Fruit fly (Drosophila melanogaster): ENCODE measurements around the gene CG12715.
A peak's percentile ranks its signal among the peaks of the same experiment; 100 is the strongest.

CG12715 gene

DNA sequence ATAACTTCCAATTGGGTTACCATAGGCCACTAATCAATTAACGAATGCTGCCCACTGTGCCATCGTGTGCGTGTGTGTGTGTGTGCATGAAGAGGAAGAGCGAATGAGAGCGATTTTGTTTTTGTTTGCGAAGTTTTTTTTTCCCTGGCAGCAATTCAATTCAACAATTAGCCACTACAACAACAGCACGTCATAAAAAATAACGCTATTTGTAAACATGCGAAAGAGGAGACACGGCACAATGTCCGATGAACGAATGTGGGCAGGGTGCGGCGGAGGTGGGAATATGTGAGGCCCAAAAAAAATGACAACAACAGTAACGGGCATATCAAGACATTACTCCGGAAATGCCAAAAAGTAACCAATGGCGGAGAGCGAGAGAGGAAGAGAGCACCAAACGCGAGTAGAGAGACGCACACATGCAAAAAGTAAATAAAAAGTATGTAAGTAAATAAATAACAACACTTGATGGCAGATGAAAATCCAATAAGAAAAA, 32.3 kb upstream of the CG12715 start (continued):
- TF ChIP-seq nmo (GFP tag; optimal IDR thresholded peaks at IDR 0.05): no peak
- no peak for TF ChIP-seq zen2 (GFP tag; IDR thresholded peaks at IDR 0.05; ENCODE audit: partially characterized antibody)
- no peak for TF ChIP-seq CG3726 (GFP tag; IDR thresholded peaks at IDR 0.05)
- no peak for TF ChIP-seq CG6813 (GFP tag; optimal IDR thresholded peaks at IDR 0.05)
- no peak for TF ChIP-seq CG1602 (GFP tag; optimal IDR thresholded peaks at IDR 0.05)
- no peak for TF ChIP-seq ken (GFP tag; IDR thresholded peaks at IDR 0.05)
- peak; percentile 47; the same call in 1 of the 2 replicates for TF ChIP-seq slbo (GFP tag; IDR thresholded peaks at IDR 0.05)
- TF ChIP-seq CG13775 (GFP tag; optimal IDR thresholded peaks at IDR 0.05): no peak
- TF ChIP-seq Aef1 (GFP tag; IDR thresholded peaks at IDR 0.05): peak; percentile 51; the same call in 2 of the 3 replicates
- TF ChIP-seq Neu2 (GFP tag; optimal IDR thresholded peaks at IDR 0.05; ENCODE audit: borderline replicate concordance): no peak
- TF ChIP-seq CG7745 (tag; optimal IDR thresholded peaks at IDR 0.05): no peak
- no peak for TF ChIP-seq Fer2 (tag; optimal IDR thresholded peaks at IDR 0.05)
- no peak for TF ChIP-seq CG10274 (GFP tag; optimal IDR thresholded peaks at IDR 0.05)
- no peak for TF ChIP-seq CG9215 (GFP tag; IDR thresholded peaks at IDR 0.05)
- TF ChIP-seq grau (tag; optimal IDR thresholded peaks at IDR 0.05): no peak
- no peak for TF ChIP-seq CG10654 (GFP tag; optimal IDR thresholded peaks at IDR 0.05)
- TF ChIP-seq Elba2 (GFP tag; optimal IDR thresholded peaks at IDR 0.05): peak; percentile 91
- no peak for TF ChIP-seq CG14441 (GFP tag; IDR thresholded peaks at IDR 0.05)
- no peak for TF ChIP-seq Hr39 (optimal IDR thresholded peaks at IDR 0.05)
- no peak for TF ChIP-seq stwl (tag; optimal IDR thresholded peaks at IDR 0.05)
- no peak for TF ChIP-seq CG6689 (GFP tag; IDR thresholded peaks at IDR 0.05)
- no peak for TF ChIP-seq peb (GFP tag; IDR thresholded peaks at IDR 0.05)
- TF ChIP-seq CG34224 (GFP tag; IDR thresholded peaks at IDR 0.05; ENCODE audit: partially characterized antibody): no peak; the same call in 2 of the 3 replicates
- no peak for TF ChIP-seq Scr (GFP tag; IDR thresholded peaks at IDR 0.05; ENCODE audit: partially characterized antibody)
- no peak for TF ChIP-seq sna (GFP tag; IDR thresholded peaks at IDR 0.05; ENCODE audit: partially characterized antibody)
- TF ChIP-seq dm (GFP tag; optimal IDR thresholded peaks at IDR 0.05): no peak
- no peak for TF ChIP-seq scrt (GFP tag; optimal IDR thresholded peaks at IDR 0.05)
- no peak for TF ChIP-seq Ada2b (GFP tag; IDR thresholded peaks at IDR 0.05)
- TF ChIP-seq CG7357 (GFP tag; IDR thresholded peaks at IDR 0.05): no peak
- TF ChIP-seq Adf1 (GFP tag; IDR thresholded peaks at IDR 0.05): peak; percentile 6; the same call in 1 of the 2 replicates
- peak in 1 of 2 experiments; percentile 7 for TF ChIP-seq insv (GFP tag; optimal IDR thresholded peaks at IDR 0.05)
- TF ChIP-seq Med (GFP tag): peak; percentile 76
- TF ChIP-seq sob (GFP tag; IDR thresholded peaks at IDR 0.05): peak; percentile 47; the same call in 1 of the 2 replicates
- peak; percentile 60 for TF ChIP-seq Vsx1 (GFP tag; optimal IDR thresholded peaks at IDR 0.05)
- TF ChIP-seq D (optimal IDR thresholded peaks at IDR 0.05): no peak
- no peak for TF ChIP-seq D (GFP tag; optimal IDR thresholded peaks at IDR 0.05)
- no peak for TF ChIP-seq ATbp (GFP tag; optimal IDR thresholded peaks at IDR 0.05)
- no peak for TF ChIP-seq CG6791 (GFP tag; IDR thresholded peaks at IDR 0.05; ENCODE audit: partially characterized antibody)
- no peak for TF ChIP-seq CG12071 (GFP tag; optimal IDR thresholded peaks at IDR 0.05)
- no peak; the same call in 1 of the 2 replicates for TF ChIP-seq lmd (GFP tag; IDR thresholded peaks at IDR 0.05)
- peak; percentile 63 for TF ChIP-seq CG34376 (GFP tag; optimal IDR thresholded peaks at IDR 0.05)
- TF ChIP-seq CG11723 (GFP tag; optimal IDR thresholded peaks at IDR 0.05): no peak
- no peak for TF ChIP-seq Lhr (GFP tag; optimal IDR thresholded peaks at IDR 0.05)
- no peak for TF ChIP-seq hkb (optimal IDR thresholded peaks at IDR 0.05)
- no peak for TF ChIP-seq hkb (GFP tag; IDR thresholded peaks at IDR 0.05)
- no peak for TF ChIP-seq zen (tag; optimal IDR thresholded peaks at IDR 0.05)
- TF ChIP-seq HmgD (GFP tag; optimal IDR thresholded peaks at IDR 0.05): no peak
- no peak for TF ChIP-seq odd (GFP tag; optimal IDR thresholded peaks at IDR 0.05)
- no peak for TF ChIP-seq CG30020 (tag; optimal IDR thresholded peaks at IDR 0.05)
- TF ChIP-seq fd102C (GFP tag; optimal IDR thresholded peaks at IDR 0.05): no peak
- no peak for TF ChIP-seq CG12299 (tag; optimal IDR thresholded peaks at IDR 0.05)
